Fruit fly (Drosophila melanogaster) whole organism, embryonic: ENCODE results near the gene CG11893.

Experiments
- CG10979 ChIP-seq: fragments of 200-800 bp; sonication (Bioruptor generic); optimal IDR thresholded peaks from 2 replicates; lab custom pipeline; 2018; ENCODE audit warnings: missing biosample characterization, mild to moderate bottlenecking, missing genetic modification characterization, moderate library complexity
- CG17829 ChIP-seq: fragments of 200-800 bp; optimal IDR thresholded peaks from 2 replicates; lab custom pipeline; 2019; ENCODE audit warnings: missing biosample characterization, mild to moderate bottlenecking, missing genetic modification characterization, moderate library complexity
- CG1832 ChIP-seq: fragments of 200-800 bp; sonication (Bioruptor generic); optimal IDR thresholded peaks from 2 replicates; lab custom pipeline; 2017; ENCODE audit warnings: missing biosample characterization, mild to moderate bottlenecking, missing genetic modification characterization, inconsistent platforms
- CG34376 ChIP-seq: fragments of 200-800 bp; sonication (Bioruptor generic); optimal IDR thresholded peaks from 2 replicates; lab custom pipeline; 2018; ENCODE audit warnings: missing biosample characterization, mild to moderate bottlenecking, missing genetic modification characterization
- CG4282 ChIP-seq: fragments of 200-800 bp; sonication (Bioruptor generic); optimal IDR thresholded peaks from 2 replicates; lab custom pipeline; 2016; ENCODE audit warnings: missing biosample characterization, missing genetic modification characterization
- CG8388 ChIP-seq: fragments of 200-800 bp; sonication (Bioruptor generic); optimal IDR thresholded peaks from 2 replicates; lab custom pipeline; 2019; ENCODE audit warnings: missing biosample characterization, mild to moderate bottlenecking, missing genetic modification characterization, moderate library complexity
- CG8478 ChIP-seq: fragments of >200 bp; optimal IDR thresholded peaks from 2 replicates; lab custom pipeline; 2018
- Sox102F ChIP-seq: fragments of 200-800 bp; sonication (Bioruptor generic); optimal IDR thresholded peaks from 2 replicates; lab custom pipeline; 2018; ENCODE audit warnings: missing biosample characterization, mild to moderate bottlenecking, missing genetic modification characterization, moderate library complexity
- h ChIP-seq: fragments of >200 bp; optimal IDR thresholded peaks from 2 replicates; lab custom pipeline; 2017
- hbn ChIP-seq: fragments of 200-800 bp; sonication (Bioruptor generic); IDR thresholded peaks from 2 replicates; pipeline ENCODE4 v1.3.6; 2022; ENCODE audit warnings: missing biosample characterization, missing genetic modification characterization; ENCODE audit not compliant: partially characterized antibody
- pan ChIP-seq, 4 experiments: fragments of >200 bp in 3 of 4; fragments of 200-800 bp in 1 of 4; sonication (Bioruptor generic) in 1 of 4; optimal IDR thresholded peaks in 3 of 4; IDR thresholded peaks in 1 of 4; 2 replicates each; pipeline versions ENCODE4 v1.3.6 to Lab custom; 2017 to 2022; ENCODE audit warnings: missing biosample characterization in 2 of 4, missing genetic modification characterization in 2 of 4, mixed read lengths in 1 of 4
- sens-2 ChIP-seq: fragments of 200-800 bp; sonication (Bioruptor generic); IDR thresholded peaks from 2 replicates; pipeline ENCODE4 v1.3.6; 2022; ENCODE audit warnings: missing biosample characterization, missing genetic modification characterization

- TF ChIP-seq pan (optimal IDR thresholded peaks at IDR 0.05; lab: Kevin White, UChicago) (no peak), pan (GFP tag; optimal IDR thresholded peaks at IDR 0.05 in 1 of 2, IDR thresholded peaks at IDR 0.05 in 1 of 2) (no peak), h (no peak), sens-2 (no peak), CG8388 (no peak), hbn (GFP tag; lab: Robert Waterston, UW) (no peak), CG34376 (GFP tag; lab: Kevin White, UChicago) (no peak), CG1832 (no peak), CG8478 (lab: Kevin White, UChicago) (no peak), Sox102F (GFP tag; lab: Kevin White, UChicago) (no peak), CG17829 (tag; lab: Kevin White, UChicago) (no peak), CG4282 (GFP tag; lab: Kevin White, UChicago) (no peak), CG10979 (no peak)
These were observed 6.4 kb upstream of the CG11893 start, which contains the start of gene CG31300 for dm6 chr3R:25283209-25283670.
